Worm (Caenorhabditis elegans): Measurements from ENCODE around the gene hrpk-2.

hrpk-2 gene

DNA sequence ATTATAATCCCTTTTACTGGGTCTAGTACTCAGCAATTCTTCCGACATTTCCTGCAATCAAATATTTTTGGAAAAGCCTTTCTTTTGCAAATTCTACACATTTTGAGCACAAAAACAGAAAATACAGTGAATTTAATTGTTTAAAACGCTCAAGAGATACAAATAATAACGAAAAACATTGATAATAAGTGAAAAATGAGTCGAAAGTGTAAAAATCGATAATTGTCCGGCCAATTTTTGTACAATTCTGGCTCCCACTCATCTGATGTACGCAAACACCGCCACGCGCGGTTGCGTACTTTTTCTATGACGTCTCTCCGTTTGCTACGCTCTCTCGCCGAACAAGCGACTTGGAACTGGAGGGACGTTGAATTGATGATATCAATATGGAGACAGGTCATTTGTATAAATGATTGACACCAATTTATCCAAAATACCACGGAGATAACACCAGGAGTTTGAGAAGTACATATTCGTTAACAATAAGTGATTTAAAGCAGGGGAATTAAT, 34.0 kb downstream of the hrpk-2 start, which contains the start of gene lin-36 (continued):
- TF ChIP-seq irx-1 (tag; optimal IDR thresholded peaks at IDR 0.05), result peak; percentile 69
- peak; percentile 76 for TF ChIP-seq nhr-19 (GFP tag; conservative IDR thresholded peaks at IDR 0.05)
- no peak for TF ChIP-seq aly-2 (tag; optimal IDR thresholded peaks at IDR 0.05)
- TF ChIP-seq nhr-12 (tag; optimal IDR thresholded peaks at IDR 0.05), result no peak
- peak; percentile 94 for TF ChIP-seq mep-1 (tag; optimal IDR thresholded peaks at IDR 0.05)
- no peak for TF ChIP-seq ces-1 (GFP tag; optimal IDR thresholded peaks at IDR 0.05)
- peak; percentile 86 to 91 for TF ChIP-seq efl-1 (optimal IDR thresholded peaks at IDR 0.05)
- TF ChIP-seq efl-1 (GFP tag; optimal IDR thresholded peaks at IDR 0.05 in 1 of 2), result peak; percentile 87 to 99
- TF ChIP-seq C04F5.9 (tag; optimal IDR thresholded peaks at IDR 0.05), result peak; percentile 74
- no peak for TF ChIP-seq pag-3 (tag; optimal IDR thresholded peaks at IDR 0.05; ENCODE audit: borderline replicate concordance, insufficient read depth)
- TF ChIP-seq rnt-1 (tag; optimal IDR thresholded peaks at IDR 0.05), result peak; percentile 89
- peak; percentile 69 for TF ChIP-seq lir-3 (tag; optimal IDR thresholded peaks at IDR 0.05; ENCODE audit: poor library complexity)
- TF ChIP-seq elt-3 (tag; optimal IDR thresholded peaks at IDR 0.05), result peak in 2 of 6 experiments; percentile 72 to 77
- TF ChIP-seq lin-14 (GFP tag; optimal IDR thresholded peaks at IDR 0.05), result peak; percentile 90
- peak in 1 of 2 experiments; percentile 76 for TF ChIP-seq ztf-11 (tag; optimal IDR thresholded peaks at IDR 0.05)
- TF ChIP-seq tlp-1 (tag; optimal IDR thresholded peaks at IDR 0.05), result no peak
- TF ChIP-seq dpl-1 (GFP tag; optimal IDR thresholded peaks at IDR 0.05), result peak; percentile 78 to 88 (median 88)
- peak; percentile 76 for TF ChIP-seq nhr-20 (tag; optimal IDR thresholded peaks at IDR 0.05)
- TF ChIP-seq ceh-82 (tag; optimal IDR thresholded peaks at IDR 0.05), result peak; percentile 71 to 91 (median 84)
- peak; percentile 92 for TF ChIP-seq nhr-85 (tag)
- peak; percentile 78 for TF ChIP-seq grh-1 (GFP tag; IDR thresholded peaks at IDR 0.05)
- peak; percentile 52 for TF ChIP-seq snpc-4 (tag; optimal IDR thresholded peaks at IDR 0.05)
- TF ChIP-seq lin-13 (GFP tag; optimal IDR thresholded peaks at IDR 0.05), result peak; percentile 83
- TF ChIP-seq nhr-71 (tag; optimal IDR thresholded peaks at IDR 0.05), result peak; percentile 90
- peak; percentile 80 for TF ChIP-seq lin-15B (tag; optimal IDR thresholded peaks at IDR 0.05)
- peak; percentile 36 for TF ChIP-seq lin-39 (tag; optimal IDR thresholded peaks at IDR 0.05)
- no peak for TF ChIP-seq C34B4.2 (tag; optimal IDR thresholded peaks at IDR 0.05)
- peak; percentile 9 for TF ChIP-seq pax-3 (tag; optimal IDR thresholded peaks at IDR 0.05)
- peak; percentile 72 for TF ChIP-seq unc-62 (GFP tag; optimal IDR thresholded peaks at IDR 0.05)
- TF ChIP-seq skn-1 (tag; optimal IDR thresholded peaks at IDR 0.05), result peak; percentile 82
- TF ChIP-seq jun-1 (tag; optimal IDR thresholded peaks at IDR 0.05), result peak; percentile 79
- peak; percentile 19; the same call in 1 of the 2 replicates for TF ChIP-seq ceh-88 (GFP tag; IDR thresholded peaks at IDR 0.05)

DNA sequence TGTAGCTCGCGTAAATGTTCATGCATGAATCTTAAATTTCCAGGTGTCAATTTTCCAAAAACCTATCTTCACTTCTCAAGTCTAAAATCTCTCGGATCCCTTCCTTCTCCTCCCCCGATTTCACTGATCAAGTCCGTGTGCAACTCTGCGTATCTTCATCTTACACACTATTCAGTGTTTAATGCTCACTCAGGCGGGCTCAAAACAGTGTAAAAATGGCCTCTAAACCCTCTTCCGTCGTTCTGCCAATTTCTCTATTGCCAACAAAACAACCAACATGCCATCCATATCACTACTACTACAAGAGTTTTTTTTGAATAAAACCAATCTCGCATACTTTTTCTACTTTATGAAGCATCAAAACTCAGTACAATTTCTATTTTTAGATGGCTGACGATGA, 35.2 kb downstream of the hrpk-2 start, which contains the start of gene F44B9.2:
F44B9.2 (plus strand) TSS at position 387 of the 400 bp plus-strand sequence.
- TF ChIP-seq dsc-1 (tag; optimal IDR thresholded peaks at IDR 0.05), result peak; percentile 53
- TF ChIP-seq rnt-1 (tag; optimal IDR thresholded peaks at IDR 0.05), result peak; percentile 26
- TF ChIP-seq lin-14 (GFP tag; optimal IDR thresholded peaks at IDR 0.05), result peak; percentile 61
- no peak for TF ChIP-seq unc-98 (GFP tag; IDR thresholded peaks at IDR 0.05)
- no peak for TF ChIP-seq nhr-77 (tag; optimal IDR thresholded peaks at IDR 0.05)
- TF ChIP-seq pag-3 (tag; optimal IDR thresholded peaks at IDR 0.05; ENCODE audit: borderline replicate concordance, insufficient read depth), result peak; percentile 86
- TF ChIP-seq ceh-88 (GFP tag; IDR thresholded peaks at IDR 0.05), result no peak

DNA sequence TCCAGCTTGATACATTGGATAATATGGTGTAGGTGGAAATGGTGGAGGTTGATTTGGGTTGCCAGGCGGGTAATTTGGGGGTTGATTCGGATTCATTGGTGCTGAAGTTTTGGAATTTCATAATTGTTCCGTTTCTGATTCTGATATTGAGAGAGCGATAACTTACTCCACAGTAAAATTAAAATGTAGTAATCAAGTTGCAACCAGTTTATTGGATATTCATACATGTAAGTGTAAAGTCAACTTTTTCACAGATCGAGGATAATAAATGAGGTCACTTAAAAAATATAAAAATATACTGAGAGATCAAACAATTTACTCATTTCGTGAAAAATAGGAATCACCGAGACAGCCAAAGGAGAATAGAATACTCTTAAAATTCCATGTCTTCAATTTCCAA, 41.0 kb downstream of the hrpk-2 start, which contains the start of gene mdt-30:
mdt-30 (minus strand) TSS at position 101 of the 400 bp plus-strand sequence.
- TF ChIP-seq ces-1 (GFP tag; optimal IDR thresholded peaks at IDR 0.05) (no peak), egl-13 (tag; optimal IDR thresholded peaks at IDR 0.05) (no peak), ztf-11 (tag; optimal IDR thresholded peaks at IDR 0.05) (no peak), efl-3 (GFP tag; optimal IDR thresholded peaks at IDR 0.05) (no peak), ceh-82 (tag; optimal IDR thresholded peaks at IDR 0.05) (no peak), nhr-12 (tag; optimal IDR thresholded peaks at IDR 0.05) (no peak), unc-98 (GFP tag; IDR thresholded peaks at IDR 0.05) (no peak), snpc-4 (tag; optimal IDR thresholded peaks at IDR 0.05) (no peak), lin-14 (GFP tag; optimal IDR thresholded peaks at IDR 0.05) (no peak), pqm-1 (tag; optimal IDR thresholded peaks at IDR 0.05) (no peak)
